Fruit fly (Drosophila melanogaster): ENCODE measurements around the gene CG4582.

Gene CG4582

dm6 chr3R:25559348-25559747 lies 23.6 kb downstream of the CG4582 start:
- TF ChIP-seq CG11723 (GFP tag; optimal IDR thresholded peaks at IDR 0.05) (no peak), abd-A (tag; optimal IDR thresholded peaks at IDR 0.05) (peak; percentile 56), CG13894 (tag; optimal IDR thresholded peaks at IDR 0.05) (peak; percentile 95), sens (GFP tag) (peak; percentile 3), Ets65A (GFP tag) (peak; percentile 55)

- TF ChIP-seq bsh (GFP tag; optimal IDR thresholded peaks at IDR 0.05) (peak in 1 of 2 experiments; percentile 68), nom (GFP tag; optimal IDR thresholded peaks at IDR 0.05) (peak; percentile 71), lilli (GFP tag; optimal IDR thresholded peaks at IDR 0.05) (no peak), stc (GFP tag; IDR thresholded peaks at IDR 0.05) (no peak), corto (GFP tag; optimal IDR thresholded peaks at IDR 0.05) (peak; percentile 39), Rfx (GFP tag; IDR thresholded peaks at IDR 0.05) (no peak), Adf1 (GFP tag; IDR thresholded peaks at IDR 0.05) (no peak), eyg (GFP tag; optimal IDR thresholded peaks at IDR 0.05) (no peak), crol (GFP tag; IDR thresholded peaks at IDR 0.05) (peak; percentile 51), CG16863 (GFP tag; optimal IDR thresholded peaks at IDR 0.05) (no peak), Dref (GFP tag; IDR thresholded peaks at IDR 0.05) (no peak), CG8281 (tag; optimal IDR thresholded peaks at IDR 0.05) (no peak), p53 (GFP tag; optimal IDR thresholded peaks at IDR 0.05) (no peak), CG17802 (tag; optimal IDR thresholded peaks at IDR 0.05) (no peak), CG2678 (tag; optimal IDR thresholded peaks at IDR 0.05) (peak; percentile 4), lbe (GFP tag; optimal IDR thresholded peaks at IDR 0.05) (peak; percentile 75), Hr39 (optimal IDR thresholded peaks at IDR 0.05) (peak; percentile 76), Drgx (GFP tag; IDR thresholded peaks at IDR 0.05) (peak; percentile 60), lov (optimal IDR thresholded peaks at IDR 0.05) (no peak), lov (GFP tag; IDR thresholded peaks at IDR 0.05) (no peak), wdn (GFP tag; IDR thresholded peaks at IDR 0.05) (no peak), CG9215 (GFP tag; IDR thresholded peaks at IDR 0.05) (no peak), Ets65A (GFP tag) (peak; percentile 65), CG12236 (GFP tag; optimal IDR thresholded peaks at IDR 0.05) (no peak), CG11504 (tag; optimal IDR thresholded peaks at IDR 0.05) (peak; percentile 14), CHES-1-like (GFP tag; optimal IDR thresholded peaks at IDR 0.05) (no peak), bbx (GFP tag; IDR thresholded peaks at IDR 0.05; ENCODE audit: partially characterized antibody) (no peak), Side (GFP tag; optimal IDR thresholded peaks at IDR 0.05) (no peak), Hmr (GFP tag; optimal IDR thresholded peaks at IDR 0.05) (peak; percentile 8), zen (tag; optimal IDR thresholded peaks at IDR 0.05) (no peak), CG1602 (GFP tag; optimal IDR thresholded peaks at IDR 0.05) (no peak), Xrp1 (GFP tag; IDR thresholded peaks at IDR 0.05) (0 out of 2 replicates have a peak, but pooled peaks have one; percentile 10), Mrtf (GFP tag; IDR thresholded peaks at IDR 0.05) (no peak), jumu (GFP tag; optimal IDR thresholded peaks at IDR 0.05) (no peak), CG3281 (GFP tag; optimal IDR thresholded peaks at IDR 0.05) (no peak), CG2875 (GFP tag; optimal IDR thresholded peaks at IDR 0.05) (no peak), CG18599 (GFP tag; optimal IDR thresholded peaks at IDR 0.05) (peak; percentile 15), CG11456 (GFP tag; IDR thresholded peaks at IDR 0.05) (0 out of 3 replicates have a peak, but pooled peaks have one; percentile 32)
Observed at dm6 chr3R:25555365-25556106, 27.4 kb downstream of the CG4582 start.
